Fruit fly (Drosophila melanogaster): ENCODE results near the gene Vps45.

dm6 chr3R:9570657-9571056 is 6.9 kb downstream of the Vps45 start:
- TF ChIP-seq CG10669 (GFP tag; optimal IDR thresholded peaks at IDR 0.05) (no peak), Ets96B (tag; optimal IDR thresholded peaks at IDR 0.05) (no peak), fkh (GFP tag; optimal IDR thresholded peaks at IDR 0.05) (no peak), CG10631 (GFP tag; optimal IDR thresholded peaks at IDR 0.05) (no peak), CG3032 (tag; optimal IDR thresholded peaks at IDR 0.05) (no peak), CG6276 (GFP tag; optimal IDR thresholded peaks at IDR 0.05) (no peak), CG31627 (GFP tag; optimal IDR thresholded peaks at IDR 0.05) (no peak), CG8319 (GFP tag; optimal IDR thresholded peaks at IDR 0.05) (no peak), pdm3 (GFP tag; optimal IDR thresholded peaks at IDR 0.05) (no peak), CG6808 (GFP tag; optimal IDR thresholded peaks at IDR 0.05) (no peak)

Data from whole organism, prepupa.